Worm (Caenorhabditis elegans): Measurements from ENCODE around the gene swip-10.

swip-10 gene

DNA sequence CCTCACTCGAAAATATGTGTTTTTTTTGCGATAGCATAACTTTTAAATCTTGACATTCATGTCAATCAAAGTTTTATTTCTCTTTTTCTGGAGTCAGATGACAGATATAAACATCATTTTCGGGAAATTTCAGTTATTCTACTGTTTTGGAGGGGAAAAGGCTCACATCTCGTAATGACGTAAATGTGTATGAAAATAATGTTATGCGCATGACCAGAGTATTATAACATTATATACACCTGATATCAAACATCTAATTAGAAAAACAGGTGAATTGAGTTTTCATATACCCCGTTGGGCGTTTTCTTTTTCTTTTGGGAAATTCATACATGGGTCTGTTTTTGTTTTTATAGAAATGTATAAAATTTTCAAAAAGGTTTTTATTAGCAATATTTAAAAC, 26.2 kb upstream of the swip-10 start:
- TF ChIP-seq atf-7 (tag; optimal IDR thresholded peaks at IDR 0.05), result no peak

DNA sequence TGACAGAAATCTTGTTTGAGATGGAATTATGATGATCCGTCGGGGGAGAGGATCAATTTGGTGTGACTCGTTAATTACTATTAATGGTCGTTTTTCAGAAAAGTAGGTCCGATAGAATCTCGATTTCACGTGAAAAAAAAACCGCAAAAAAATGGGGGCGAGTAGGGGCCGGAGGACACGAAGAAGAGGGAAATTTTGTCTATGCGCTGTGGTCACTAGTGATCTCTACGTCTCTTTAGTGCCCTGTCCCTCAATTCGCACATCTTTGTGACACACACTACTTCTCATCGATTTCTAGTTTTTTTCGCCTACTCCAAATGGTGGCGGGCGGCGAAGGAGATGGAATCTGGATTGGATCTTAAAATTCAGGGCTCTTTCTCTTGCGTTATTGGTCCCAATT, 22.5 kb upstream of the swip-10 start:
- no peak for TF ChIP-seq aptf-3 (GFP tag; IDR thresholded peaks at IDR 0.05)
- TF ChIP-seq egl-18 (GFP tag; IDR thresholded peaks at IDR 0.05), result 0 out of 2 replicates have a peak, but pooled peaks have one; percentile 19
- TF ChIP-seq dox-1 (GFP tag; IDR thresholded peaks at IDR 0.05), result no peak
- no peak for TF ChIP-seq lin-26 (GFP tag; IDR thresholded peaks at IDR 0.05)

DNA sequence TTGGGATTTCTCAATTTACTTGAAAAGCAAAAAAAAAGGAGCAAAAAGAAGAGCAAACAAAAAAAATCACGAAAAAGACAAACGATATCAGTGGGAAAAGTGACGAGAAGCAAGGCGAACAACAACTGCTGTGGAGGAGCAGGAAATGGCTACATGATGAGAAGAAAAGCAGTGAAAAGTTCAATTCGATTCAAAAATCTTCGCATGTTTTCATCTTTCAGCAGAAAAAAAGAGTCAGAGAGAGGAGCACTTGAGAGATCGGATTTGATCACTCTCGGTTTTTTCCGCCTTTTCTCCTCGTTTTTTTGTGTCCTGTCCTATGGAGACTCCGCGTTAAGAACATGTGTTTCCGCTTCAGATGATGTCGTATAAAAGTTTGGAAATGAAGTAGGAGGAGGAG, 20.9 kb upstream of the swip-10 start:
- no peak for TF ChIP-seq hlh-12 (tag; optimal IDR thresholded peaks at IDR 0.05)
- no peak for TF ChIP-seq hmg-20 (GFP tag; IDR thresholded peaks at IDR 0.05)
- TF ChIP-seq ztf-25 (GFP tag; IDR thresholded peaks at IDR 0.05), result no peak
- no peak for TF ChIP-seq sdz-38 (tag; optimal IDR thresholded peaks at IDR 0.05)
- no peak for TF ChIP-seq hrde-1 (tag; optimal IDR thresholded peaks at IDR 0.05; ENCODE audit: borderline replicate concordance)
- no peak for TF ChIP-seq xnd-1 (tag; optimal IDR thresholded peaks at IDR 0.05)
- no peak for TF ChIP-seq F37B4.10 (GFP tag; IDR thresholded peaks at IDR 0.05)
- TF ChIP-seq pbrm-1 (GFP tag; IDR thresholded peaks at IDR 0.05), result no peak
- no peak for TF ChIP-seq egl-18 (GFP tag; IDR thresholded peaks at IDR 0.05)
- TF ChIP-seq nhr-27 (tag; optimal IDR thresholded peaks at IDR 0.05), result no peak
- TF ChIP-seq lin-54 (GFP tag; optimal IDR thresholded peaks at IDR 0.05), result no peak
- TF ChIP-seq F57C9.4 (tag; optimal IDR thresholded peaks at IDR 0.05), result no peak
- TF ChIP-seq ztf-28 (GFP tag; IDR thresholded peaks at IDR 0.05), result no peak
- no peak for TF ChIP-seq Y95B8A.8 (GFP tag; IDR thresholded peaks at IDR 0.05)
- no peak for TF ChIP-seq aptf-3 (GFP tag; IDR thresholded peaks at IDR 0.05)
- no peak for TF ChIP-seq lag-1 (GFP tag; IDR thresholded peaks at IDR 0.05)
- TF ChIP-seq zim-3 (tag; optimal IDR thresholded peaks at IDR 0.05), result no peak
- no peak for TF ChIP-seq tbx-9 (tag; optimal IDR thresholded peaks at IDR 0.05; ENCODE audit: borderline replicate concordance)
- no peak for TF ChIP-seq hmg-1.2 (GFP tag; IDR thresholded peaks at IDR 0.05)

DNA sequence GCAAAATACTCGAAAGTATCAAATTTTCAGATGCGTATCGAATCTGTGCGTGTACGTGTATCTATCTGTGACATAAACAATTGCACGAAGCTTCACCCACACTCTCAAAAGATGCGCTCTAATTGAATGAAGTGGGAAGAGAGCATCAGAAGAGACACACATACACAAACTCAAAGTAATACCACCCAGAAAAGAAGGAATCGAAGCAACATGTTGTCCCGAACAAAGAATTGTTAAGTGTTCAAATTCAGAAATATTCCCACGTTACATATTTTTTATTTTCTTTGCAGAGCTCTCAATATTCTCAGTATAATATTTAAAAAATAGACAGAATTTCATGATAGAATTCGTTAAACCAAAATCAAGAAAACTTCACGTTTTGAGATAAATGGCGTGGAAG, 18.9 kb upstream of the swip-10 start:
- TF ChIP-seq hrde-1 (tag; optimal IDR thresholded peaks at IDR 0.05; ENCODE audit: borderline replicate concordance), result no peak

DNA sequence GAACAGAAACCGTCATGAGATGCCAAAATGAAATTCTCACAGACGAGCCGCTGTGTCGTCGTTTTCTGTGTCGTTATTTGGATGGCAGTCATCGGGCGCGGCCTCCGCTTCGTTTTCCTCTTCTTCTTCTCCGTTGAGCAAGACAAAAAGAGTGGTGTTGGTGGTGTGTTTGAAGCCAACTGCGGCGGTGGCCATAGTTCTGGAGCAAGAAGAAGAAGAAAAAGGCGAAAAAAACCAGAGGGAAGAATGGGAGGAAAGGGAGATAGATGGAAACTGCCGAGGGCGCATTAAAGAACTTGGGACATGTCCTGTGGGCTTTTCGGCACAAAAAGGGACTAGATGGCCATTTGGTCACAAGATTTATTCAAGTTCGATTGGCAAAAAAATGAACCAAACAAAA, 13.6 kb upstream of the swip-10 start, which contains the start of gene F53B1.9:
F53B1.9 (minus strand) TSS at position 195 of the 400 bp plus-strand sequence.
- TF ChIP-seq C17E4.6 (GFP tag; IDR thresholded peaks at IDR 0.05) (no peak), ztf-18 (tag; optimal IDR thresholded peaks at IDR 0.05) (no peak), cebp-2 (GFP tag; IDR thresholded peaks at IDR 0.05) (no peak), tlf-1 (GFP tag; optimal IDR thresholded peaks at IDR 0.05) (no peak), ets-4 (GFP tag; optimal IDR thresholded peaks at IDR 0.05) (no peak), lin-35 (GFP tag; optimal IDR thresholded peaks at IDR 0.05) (no peak), die-1 (tag; optimal IDR thresholded peaks at IDR 0.05) (no peak), zfh-2 (GFP tag; conservative IDR thresholded peaks at IDR 0.05) (no peak), rcor-1 (GFP tag; IDR thresholded peaks at IDR 0.05) (no peak), fkh-3 (tag; optimal IDR thresholded peaks at IDR 0.05) (no peak), sea-2 (GFP tag; IDR thresholded peaks at IDR 0.05) (no peak), lin-40 (tag; optimal IDR thresholded peaks at IDR 0.05) (no peak)
